Worm (Caenorhabditis elegans) whole organism, early embryonic: ENCODE measurements around the gene puf-9.

Experiments
- B0310.2 ChIP-seq: sonication (generic microtip); optimal IDR thresholded peaks from 2 replicates; lab custom pipeline; 2016; ENCODE audit warnings: mild to moderate bottlenecking, missing genetic modification characterization, missing compliant biosample characterization
- F13C5.2 ChIP-seq: sonication (generic microtip); optimal IDR thresholded peaks from 2 replicates; lab custom pipeline; 2017; ENCODE audit warnings: mild to moderate bottlenecking, missing genetic modification characterization, inconsistent platforms, missing compliant biosample characterization
- aly-1 ChIP-seq: sonication (generic microtip); optimal IDR thresholded peaks from 2 replicates; lab custom pipeline; 2016; ENCODE audit warnings: missing genetic modification characterization, missing compliant biosample characterization
- ama-1 ChIP-seq: fragments of 150-350 bp; optimal IDR thresholded peaks from 2 replicates; lab custom pipeline; 2014
- ceh-13 ChIP-seq: fragments of 200-800 bp; sonication (Bioruptor generic); optimal IDR thresholded peaks from 2 replicates; lab custom pipeline; 2018; ENCODE audit warnings: mild to moderate bottlenecking, missing genetic modification characterization, missing compliant biosample characterization
- ceh-36 ChIP-seq: sonication (generic microtip); optimal IDR thresholded peaks from 2 replicates; lab custom pipeline; 2016; ENCODE audit warnings: missing genetic modification characterization, inconsistent platforms, missing compliant biosample characterization
- ets-7 ChIP-seq: sonication (generic microtip); optimal IDR thresholded peaks from 2 replicates; lab custom pipeline; 2016; ENCODE audit warnings: missing genotype, missing genetic modification characterization, missing compliant biosample characterization
- flt-1 ChIP-seq: fragments of 200-800 bp; sonication (Bioruptor generic); IDR thresholded peaks from 2 replicates; pipeline ENCODE4 v1.3.6; 2022; ENCODE audit warnings: missing genetic modification characterization, missing compliant biosample characterization
- hmbx-1 ChIP-seq: sonication (generic microtip); optimal IDR thresholded peaks from 2 replicates; lab custom pipeline; 2016; ENCODE audit warnings: mild to moderate bottlenecking, missing genetic modification characterization, missing compliant biosample characterization
- hmg-4 ChIP-seq: fragments of 200-800 bp; sonication (Bioruptor generic); optimal IDR thresholded peaks from 2 replicates; lab custom pipeline; 2018; ENCODE audit warnings: mild to moderate bottlenecking, missing genetic modification characterization, missing compliant biosample characterization
- hnd-1 ChIP-seq: sonication (generic microtip); optimal IDR thresholded peaks from 2 replicates; lab custom pipeline; 2016; ENCODE audit warnings: missing genetic modification characterization, missing compliant biosample characterization
- pes-1 ChIP-seq: fragments of 200-800 bp; sonication (Bioruptor generic); IDR thresholded peaks from 2 replicates; pipeline ENCODE4 v1.3.6; 2022; ENCODE audit warnings: missing genetic modification reagents, missing genetic modification characterization, missing compliant biosample characterization
- scrt-1 ChIP-seq: fragments of 200-800 bp; sonication (Bioruptor generic); IDR thresholded peaks from 2 replicates; pipeline ENCODE4 v1.3.6; 2022; ENCODE audit warnings: missing genetic modification characterization, missing compliant biosample characterization
- sea-1 ChIP-seq: fragments of 200-800 bp; sonication (Bioruptor generic); conservative IDR thresholded peaks from 2 replicates; pipeline ENCODE4 v1.3.6; 2022; ENCODE audit warnings: missing genetic modification characterization, missing compliant biosample characterization
- tbx-11 ChIP-seq: fragments of 200-800 bp; sonication (Bioruptor generic); IDR thresholded peaks from 2 replicates; pipeline ENCODE4 v1.3.6; 2022; ENCODE audit warnings: missing genetic modification characterization, missing compliant biosample characterization
- tbx-37 ChIP-seq: fragments of 200-800 bp; sonication (Bioruptor generic); conservative IDR thresholded peaks from 2 replicates; pipeline ENCODE4 v1.3.6; 2022; ENCODE audit warnings: missing genetic modification reagents, missing genetic modification characterization, missing compliant biosample characterization
- tra-4 ChIP-seq: sonication (generic microtip); optimal IDR thresholded peaks from 2 replicates; lab custom pipeline; 2017; ENCODE audit warnings: missing genetic modification characterization, missing compliant biosample characterization

puf-9 gene

DNA sequence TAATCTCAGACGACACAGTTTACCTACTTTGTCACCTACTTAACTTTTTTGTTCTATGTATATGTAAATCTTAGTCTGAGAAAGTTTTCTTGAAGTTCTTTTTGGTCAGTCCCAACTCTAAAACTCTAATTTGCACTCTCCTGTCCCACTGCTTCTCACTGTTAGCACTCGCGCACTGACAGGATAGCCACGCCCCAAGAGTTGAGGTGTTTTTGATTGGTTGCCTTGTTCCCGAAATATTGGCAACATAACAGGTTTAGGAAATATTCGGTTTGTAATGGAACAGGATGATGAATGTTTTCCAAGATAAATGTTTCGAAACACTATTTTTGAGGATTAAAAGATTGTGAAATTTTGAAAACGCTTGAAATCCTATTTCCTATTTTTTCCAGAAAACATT, 24.3 kb upstream of the puf-9 start:
- TF ChIP-seq pes-1 (no peak), flt-1 (GFP tag; lab: Robert Waterston, UW) (no peak), ets-7 (tag; lab: Kevin White, UChicago) (no peak), tbx-37 (no peak), hmbx-1 (tag; lab: Kevin White, UChicago) (no peak), ceh-13 (GFP tag; lab: Kevin White, UChicago) (no peak), tbx-11 (GFP tag; lab: Robert Waterston, UW) (no peak), hnd-1 (tag; lab: Kevin White, UChicago) (no peak)

DNA sequence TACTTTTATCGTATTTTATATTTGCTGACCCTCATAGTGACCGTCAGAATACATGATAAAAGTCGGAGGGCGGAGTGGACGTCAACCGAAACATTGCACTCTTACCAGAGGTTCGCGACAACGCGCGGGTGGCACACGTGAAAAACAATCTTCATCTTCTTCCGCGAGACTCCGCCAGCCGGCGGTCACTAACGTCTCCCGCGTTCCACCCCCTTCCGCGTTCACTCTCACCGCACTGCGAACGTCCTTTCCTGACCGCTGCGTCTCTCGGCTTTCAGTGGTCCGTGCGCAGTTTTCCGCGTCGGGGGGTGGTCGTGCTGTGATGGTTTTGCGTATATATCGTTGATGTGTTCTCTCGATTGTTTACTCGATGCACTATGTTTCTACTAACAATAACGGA, 23.2 kb upstream of the puf-9 start:
- TF ChIP-seq F13C5.2 (peak; percentile 29), ets-7 (tag; lab: Kevin White, UChicago) (no peak), ceh-36 (tag; lab: Kevin White, UChicago) (no peak), flt-1 (GFP tag; lab: Robert Waterston, UW) (0 out of 2 replicates have a peak, but pooled peaks have one; percentile 34), pes-1 (no peak), hmg-4 (GFP tag; lab: Kevin White, UChicago) (peak; percentile 86), scrt-1 (GFP tag; lab: Robert Waterston, UW) (0 out of 2 replicates have a peak, but pooled peaks have one; percentile 19), sea-1 (0 out of 2 replicates have a peak, but pooled peaks have one; percentile 16)

DNA sequence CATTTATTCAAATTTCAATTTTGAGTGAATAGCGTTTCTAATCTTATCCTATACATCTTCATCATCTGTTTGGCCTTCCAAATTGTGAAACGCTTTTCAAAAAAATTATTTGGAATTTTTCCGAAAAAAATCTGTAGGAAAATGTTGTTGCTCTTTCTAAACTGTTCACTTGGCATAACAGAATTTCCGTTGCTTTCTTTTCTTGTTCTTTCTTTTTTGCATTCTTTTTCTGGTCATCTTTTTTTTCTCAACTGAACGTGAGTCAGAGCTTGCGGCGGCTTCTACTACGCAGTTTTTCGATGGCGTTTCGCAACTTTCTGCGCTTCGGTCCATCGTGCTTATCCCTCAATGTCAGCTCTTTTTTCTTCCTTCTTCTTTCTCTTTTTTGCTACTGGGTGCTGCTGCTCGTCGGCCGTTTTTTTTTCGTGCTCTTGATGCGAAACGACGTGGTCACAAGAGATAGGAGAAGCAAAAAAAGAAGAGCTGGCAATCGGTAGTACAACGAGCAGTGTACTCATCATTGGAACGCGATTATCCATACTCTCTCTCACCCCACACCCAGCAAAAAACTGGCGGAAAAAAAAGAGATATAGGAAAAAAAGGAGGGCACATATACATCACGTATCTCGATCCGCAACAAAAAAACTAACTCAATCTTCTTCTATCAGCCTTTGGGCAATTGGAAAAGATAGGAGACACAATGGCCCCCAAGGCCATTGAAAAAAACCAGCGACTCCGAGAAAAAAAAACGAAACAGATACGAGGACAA, 21.5 kb upstream of the puf-9 start:
- no peak for TF ChIP-seq scrt-1 (GFP tag; lab: Robert Waterston, UW)
- 0 out of 2 replicates have a peak, but pooled peaks have one; percentile 26 for TF ChIP-seq pes-1
- TF ChIP-seq tbx-11 (GFP tag; lab: Robert Waterston, UW) = no peak

DNA sequence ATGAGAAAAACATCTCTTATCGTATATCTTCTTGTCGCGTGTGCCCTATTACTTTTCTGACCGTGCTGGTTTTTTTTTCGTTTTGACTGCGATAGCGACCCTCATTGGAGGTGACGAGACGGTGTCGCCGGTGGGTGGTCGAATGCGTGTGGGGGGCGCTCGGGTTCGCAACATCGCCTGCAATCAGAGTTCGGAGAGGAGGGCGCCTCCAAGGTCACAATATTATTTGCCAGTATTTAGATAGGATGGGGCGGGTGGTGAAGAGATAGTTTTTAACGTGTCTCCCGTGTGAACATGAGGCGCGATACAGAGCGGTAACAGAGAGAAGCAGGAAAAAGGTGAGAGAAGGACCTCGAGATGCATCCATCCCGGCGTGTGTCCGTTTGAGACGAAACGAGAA, 20.5 kb upstream of the puf-9 start:
- TF ChIP-seq hmg-4 (GFP tag; lab: Kevin White, UChicago) (peak; percentile 65), aly-1 (tag; lab: Kevin White, UChicago) (no peak)

DNA sequence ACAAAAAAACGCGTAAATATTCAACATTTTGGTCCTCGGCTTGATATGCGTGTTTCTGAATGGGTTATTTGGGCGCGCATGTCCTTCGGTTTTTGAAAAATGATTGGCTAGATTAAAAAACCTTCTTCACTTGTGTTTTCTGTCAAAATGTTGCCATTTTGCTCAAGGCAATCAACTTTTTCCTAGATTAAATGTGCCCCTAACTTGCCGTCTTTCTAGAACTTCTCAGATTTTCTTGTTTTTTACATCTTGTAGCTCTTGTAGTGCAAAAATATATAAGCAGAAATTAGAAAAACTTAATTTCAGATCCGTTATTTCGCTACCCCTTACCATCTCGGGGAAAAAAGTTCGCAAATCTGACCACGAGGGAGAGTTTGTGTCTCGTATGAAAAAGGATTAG, 19.6 kb upstream of the puf-9 start, which contains the start of gene hbl-1:
TSS of gene hbl-1 (plus strand) at position 301 of the 400 bp plus-strand sequence.
- TF ChIP-seq sea-1 = no peak
- TF ChIP-seq ets-7 (tag; lab: Kevin White, UChicago) = no peak
- no peak for TF ChIP-seq B0310.2 (tag; lab: Kevin White, UChicago)
- TF ChIP-seq F13C5.2 = no peak
- no peak for TF ChIP-seq tra-4 (tag; lab: Kevin White, UChicago)
- TF ChIP-seq tbx-37 = no peak
- TF ChIP-seq tbx-11 (GFP tag; lab: Robert Waterston, UW) = no peak
- TF ChIP-seq aly-1 (tag; lab: Kevin White, UChicago) = no peak
- TF ChIP-seq hmbx-1 (tag; lab: Kevin White, UChicago) = no peak
- TF ChIP-seq ceh-13 (GFP tag; lab: Kevin White, UChicago) = no peak

DNA sequence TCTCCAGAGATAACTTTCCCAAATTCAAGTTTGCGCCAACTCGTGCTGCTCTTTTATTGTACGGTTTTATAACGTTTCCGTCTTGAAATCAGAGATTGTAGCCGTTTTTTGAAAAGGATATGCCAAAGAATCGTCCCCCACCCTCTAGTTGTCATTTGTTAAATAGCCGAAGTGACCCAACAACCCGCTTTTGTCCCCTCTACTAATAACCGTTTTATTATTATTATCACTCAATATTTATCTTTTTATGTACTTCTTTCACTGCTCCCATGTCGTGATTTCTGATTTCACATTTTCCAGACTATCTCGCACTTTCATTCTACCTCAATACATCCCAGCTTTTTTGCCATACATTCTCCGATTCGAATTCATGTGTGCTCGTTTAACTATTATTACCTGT, 14.4 kb upstream of the puf-9 start:
- peak; percentile 76 for TF ChIP-seq ama-1 (lab: Kevin White, UChicago)
- no peak for TF ChIP-seq pes-1
- TF ChIP-seq sea-1 = no peak

DNA sequence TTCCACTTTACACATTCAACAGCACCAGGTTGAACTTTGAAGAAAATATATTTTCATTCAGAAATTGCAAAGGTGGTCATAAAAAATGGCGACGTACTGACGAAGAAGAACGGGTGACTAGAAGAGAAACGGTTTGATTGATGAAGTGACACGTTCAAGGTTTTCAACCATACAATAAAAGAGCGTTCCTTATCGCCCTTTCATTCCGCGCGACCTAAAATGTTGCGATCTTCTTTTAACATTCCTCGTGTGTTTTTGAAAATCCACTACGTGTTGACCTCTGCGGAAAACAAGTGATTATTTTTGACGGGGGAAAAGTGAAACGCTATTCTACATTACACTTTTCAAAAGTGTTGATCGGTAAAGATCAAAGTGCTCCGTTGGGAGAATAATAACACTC, 13.3 kb upstream of the puf-9 start:
- TF ChIP-seq flt-1 (GFP tag; lab: Robert Waterston, UW) (no peak), hmbx-1 (tag; lab: Kevin White, UChicago) (no peak), tra-4 (tag; lab: Kevin White, UChicago) (no peak), ceh-36 (tag; lab: Kevin White, UChicago) (no peak), tbx-11 (GFP tag; lab: Robert Waterston, UW) (no peak), sea-1 (no peak), aly-1 (tag; lab: Kevin White, UChicago) (no peak), B0310.2 (tag; lab: Kevin White, UChicago) (no peak), F13C5.2 (no peak), hmg-4 (GFP tag; lab: Kevin White, UChicago) (no peak), hnd-1 (tag; lab: Kevin White, UChicago) (no peak), ama-1 (lab: Kevin White, UChicago) (no peak), ceh-13 (GFP tag; lab: Kevin White, UChicago) (no peak), pes-1 (no peak), ets-7 (tag; lab: Kevin White, UChicago) (no peak), tbx-37 (no peak)

DNA sequence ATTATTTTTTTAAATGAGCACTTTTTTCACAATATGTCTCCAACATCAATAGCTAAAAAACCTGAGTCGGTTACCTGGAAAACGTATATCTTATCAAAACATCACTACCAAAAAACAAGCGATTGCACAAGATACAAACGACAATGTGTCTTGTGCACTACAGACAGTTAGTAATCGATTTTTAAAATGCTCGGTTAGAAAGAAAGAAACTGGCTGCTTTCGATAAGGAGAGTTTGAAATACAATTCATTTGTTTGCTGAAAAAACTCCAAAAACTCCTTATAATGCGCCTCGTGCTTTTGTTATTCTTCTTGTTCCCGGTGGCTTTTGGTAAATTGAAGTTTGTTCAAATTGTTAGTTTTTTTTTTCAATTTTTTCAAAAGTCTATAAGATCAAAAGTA, 12.2 kb upstream of the puf-9 start, which contains the start of gene acp-5:
TSS of gene acp-5 (plus strand) at position 261 of the 400 bp plus-strand sequence.
- TF ChIP-seq F13C5.2 (no peak), pes-1 (no peak), ets-7 (tag; lab: Kevin White, UChicago) (no peak), tra-4 (tag; lab: Kevin White, UChicago) (no peak), hnd-1 (tag; lab: Kevin White, UChicago) (no peak), tbx-11 (GFP tag; lab: Robert Waterston, UW) (no peak), flt-1 (GFP tag; lab: Robert Waterston, UW) (no peak), ceh-13 (GFP tag; lab: Kevin White, UChicago) (no peak), aly-1 (tag; lab: Kevin White, UChicago) (no peak), tbx-37 (no peak)
